Fruit fly (Drosophila melanogaster): ENCODE results near the gene CG32260.

Gene CG32260

DNA sequence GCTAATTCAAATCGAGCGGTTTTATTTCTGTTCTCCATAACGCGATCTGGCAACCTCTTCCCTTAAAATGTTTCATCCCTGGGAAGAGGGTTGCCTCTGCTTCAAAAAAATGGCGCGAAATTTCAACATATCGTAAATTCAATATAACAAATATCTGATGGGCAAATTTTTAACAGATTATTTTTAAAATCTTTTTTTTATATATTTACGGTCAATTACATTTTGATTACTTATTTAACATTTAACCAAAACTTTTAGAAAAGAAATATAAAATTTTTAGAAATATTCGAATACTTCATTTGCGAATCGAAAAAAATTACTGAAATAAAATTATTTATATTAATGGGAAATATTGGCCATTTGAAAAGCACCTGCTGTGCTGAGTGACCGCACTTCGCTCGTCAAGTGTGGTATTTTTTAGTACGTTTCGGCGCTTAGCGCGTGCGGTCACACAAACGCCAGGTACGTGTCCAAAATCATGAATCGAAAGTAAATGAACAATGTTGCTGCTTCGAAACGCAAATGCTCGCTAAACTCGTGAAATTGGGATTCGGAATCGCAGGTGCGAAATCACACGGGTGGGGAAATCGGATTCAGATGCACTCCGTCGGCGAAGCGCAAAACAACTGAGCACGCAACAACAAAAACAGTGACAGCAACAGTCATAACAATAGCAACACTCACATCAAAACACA lies 27.9 kb downstream of the CG32260 start, which contains the start of gene Ero1L:
Ero1L (plus strand) TSS at position 448 of the 695 bp plus-strand sequence.
- TF ChIP-seq CG14711 (tag; optimal IDR thresholded peaks at IDR 0.05) (peak; percentile 99), CG5204 (GFP tag; optimal IDR thresholded peaks at IDR 0.05) (peak; percentile 17), cic (GFP tag; optimal IDR thresholded peaks at IDR 0.05) (peak; percentile 38), Crg-1 (GFP tag; optimal IDR thresholded peaks at IDR 0.05) (no peak), Hr96 (GFP tag; optimal IDR thresholded peaks at IDR 0.05) (peak; percentile 16), Clk (GFP tag; optimal IDR thresholded peaks at IDR 0.05) (no peak), toe (GFP tag; optimal IDR thresholded peaks at IDR 0.05) (peak; percentile 48), bab1 (GFP tag; optimal IDR thresholded peaks at IDR 0.05) (peak; percentile 52), CG7045 (GFP tag; optimal IDR thresholded peaks at IDR 0.05) (peak; percentile 41), ovo (GFP tag; optimal IDR thresholded peaks at IDR 0.05) (no peak), pad (GFP tag; optimal IDR thresholded peaks at IDR 0.05) (peak; percentile 8), Mnt (GFP tag; optimal IDR thresholded peaks at IDR 0.05) (peak; percentile 60), CG33017 (tag; optimal IDR thresholded peaks at IDR 0.05) (peak; percentile 19), CG12768 (GFP tag; optimal IDR thresholded peaks at IDR 0.05) (no peak), kay (GFP tag; ENCODE audit: borderline replicate concordance) (peak; percentile 93), CG7101 (tag; optimal IDR thresholded peaks at IDR 0.05) (peak; percentile 11), cnc (optimal IDR thresholded peaks at IDR 0.05) (no peak)

DNA sequence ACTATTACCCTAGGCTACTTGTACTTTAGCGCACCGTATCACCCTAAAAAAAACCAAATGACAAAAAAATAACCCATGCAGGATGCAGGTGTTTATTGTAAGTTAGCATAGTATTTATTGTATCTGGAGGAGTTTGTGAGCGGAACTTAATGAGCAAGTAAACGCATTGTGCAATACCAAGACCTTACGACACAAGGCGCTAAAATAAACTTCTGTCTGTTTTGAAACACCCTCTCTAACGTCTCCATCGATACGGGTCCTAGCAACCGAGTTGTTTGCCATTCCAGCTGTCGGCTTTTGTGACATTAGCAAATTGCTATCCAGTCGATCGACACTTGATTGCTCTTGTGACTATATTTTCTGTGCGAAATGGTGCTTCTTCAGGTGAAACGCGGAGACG lies 31.4 kb downstream of the CG32260 start, which contains the start of gene CG18675:
CG18675 (plus strand) TSS at position 301 of the 400 bp plus-strand sequence.
- TF ChIP-seq tj (GFP tag; optimal IDR thresholded peaks at IDR 0.05) (no peak), CG12768 (GFP tag; optimal IDR thresholded peaks at IDR 0.05) (no peak), kay (GFP tag; ENCODE audit: borderline replicate concordance) (no peak), cic (GFP tag; optimal IDR thresholded peaks at IDR 0.05) (no peak), Crg-1 (GFP tag; optimal IDR thresholded peaks at IDR 0.05) (no peak), CG14711 (tag; optimal IDR thresholded peaks at IDR 0.05) (no peak)

DNA sequence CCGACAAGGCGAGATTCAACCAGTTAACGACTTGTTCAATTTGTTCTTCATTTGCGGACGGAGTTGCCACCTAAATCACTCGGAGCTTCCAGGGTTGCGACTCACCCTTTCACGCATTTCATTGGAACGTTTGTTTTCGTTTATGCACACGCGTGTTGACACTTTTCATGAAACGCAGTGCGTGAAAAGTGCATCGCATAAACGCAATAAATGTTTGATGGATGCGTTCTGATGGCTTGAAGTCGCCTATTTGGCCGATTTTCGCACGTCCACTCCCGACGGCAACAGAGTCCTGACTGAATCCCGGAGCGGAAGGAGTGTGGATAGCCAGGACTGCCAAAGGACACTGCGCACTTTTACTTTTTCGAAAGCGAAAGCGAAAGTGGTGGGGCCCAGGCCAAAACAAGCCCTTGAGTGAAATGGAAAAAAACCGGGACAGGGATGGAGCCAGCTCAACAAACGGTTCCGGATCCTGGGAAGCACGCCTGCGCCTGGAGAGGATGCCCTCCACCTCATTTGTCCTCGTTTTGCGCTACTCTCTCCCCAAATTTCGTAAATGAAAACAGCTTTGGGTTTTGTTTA lies 35.9 kb downstream of the CG32260 start, which contains the start of gene Teh4:
Teh4 (minus strand) TSS at position 290 of the 582 bp plus-strand sequence.
- TF ChIP-seq CG5204 (GFP tag; optimal IDR thresholded peaks at IDR 0.05) (peak; percentile 27), ovo (GFP tag; optimal IDR thresholded peaks at IDR 0.05) (no peak), bab1 (GFP tag; optimal IDR thresholded peaks at IDR 0.05) (no peak), toe (GFP tag; optimal IDR thresholded peaks at IDR 0.05) (peak; percentile 8), Crg-1 (GFP tag; optimal IDR thresholded peaks at IDR 0.05) (no peak), CG7045 (GFP tag; optimal IDR thresholded peaks at IDR 0.05) (peak; percentile 0)

DNA sequence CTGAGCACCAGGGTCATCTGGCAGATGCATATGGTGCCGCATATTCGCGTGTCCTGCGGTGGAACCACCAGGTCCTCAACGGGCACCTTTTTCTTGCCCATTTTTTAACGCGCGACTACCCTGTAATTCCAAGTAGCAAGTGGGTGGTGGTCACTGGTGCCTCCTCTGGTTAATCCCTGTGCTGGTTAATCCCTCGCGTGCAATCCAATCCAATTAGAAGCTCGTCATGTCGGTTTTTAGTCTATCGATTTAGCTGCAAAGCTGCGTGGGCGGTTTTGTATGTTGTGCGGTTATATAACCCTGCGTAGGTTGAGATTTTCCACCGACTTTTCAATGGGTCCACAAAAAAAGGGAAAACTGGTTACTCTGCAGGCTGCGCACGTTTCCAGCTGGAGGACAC lies 42.4 kb downstream of the CG32260 start, which contains the start of gene Teh3:
Teh3 (minus strand) TSS at position 101 of the 400 bp plus-strand sequence.
- TF ChIP-seq ovo (GFP tag; optimal IDR thresholded peaks at IDR 0.05), result no peak
- no peak for TF ChIP-seq CG12768 (GFP tag; optimal IDR thresholded peaks at IDR 0.05)
- no peak for TF ChIP-seq CG33017 (tag; optimal IDR thresholded peaks at IDR 0.05)
- TF ChIP-seq CG5204 (GFP tag; optimal IDR thresholded peaks at IDR 0.05), result no peak
- TF ChIP-seq bab1 (GFP tag; optimal IDR thresholded peaks at IDR 0.05), result no peak
- no peak for TF ChIP-seq Mnt (GFP tag; optimal IDR thresholded peaks at IDR 0.05)
- TF ChIP-seq toe (GFP tag; optimal IDR thresholded peaks at IDR 0.05), result no peak
- no peak for TF ChIP-seq cnc (optimal IDR thresholded peaks at IDR 0.05)

DNA sequence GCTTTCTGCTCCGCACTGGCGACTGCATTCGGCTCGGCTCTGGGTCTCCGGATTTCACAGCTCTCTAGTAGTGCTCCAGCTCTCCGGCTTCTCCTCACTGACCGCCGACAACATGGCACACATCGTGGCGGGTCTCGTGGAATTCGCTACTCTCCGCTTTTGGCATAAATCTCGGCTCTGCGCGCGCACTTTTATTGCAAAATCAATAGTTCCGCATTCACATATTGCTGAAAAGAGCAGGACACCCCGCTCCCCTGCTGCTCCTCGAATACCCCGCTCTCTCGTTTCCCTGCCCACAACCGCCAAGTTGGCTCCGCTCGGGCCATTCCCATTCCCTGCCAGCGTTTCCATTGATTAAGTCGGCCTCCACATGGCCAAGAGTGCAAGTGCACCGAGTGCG lies 43.1 kb downstream of the CG32260 start:
- TF ChIP-seq cic (GFP tag; optimal IDR thresholded peaks at IDR 0.05) (peak; percentile 74), Mnt (GFP tag; optimal IDR thresholded peaks at IDR 0.05) (peak; percentile 85), toe (GFP tag; optimal IDR thresholded peaks at IDR 0.05) (no peak)

DNA sequence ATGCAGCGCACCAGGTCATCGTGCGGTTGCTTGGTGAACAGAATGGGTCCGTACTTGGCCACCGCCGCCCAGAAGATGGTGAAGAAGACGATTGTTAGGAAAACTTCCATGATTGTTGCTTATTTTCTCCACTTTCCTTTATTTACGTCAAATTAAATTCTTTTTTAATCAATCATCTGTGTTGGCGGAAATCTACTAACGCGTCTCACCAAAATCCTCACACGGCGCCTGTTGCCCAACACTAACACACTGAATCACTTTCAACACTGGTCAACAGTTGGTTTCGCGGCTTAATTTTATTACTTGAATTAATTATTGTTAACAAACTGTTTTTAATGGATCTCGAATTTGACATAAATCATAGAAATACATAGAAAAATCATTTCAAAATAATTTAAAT lies 44.5 kb downstream of the CG32260 start, which contains the start of gene VhaM9.7-c:
VhaM9.7-c (minus strand) TSS at position 207 of the 400 bp plus-strand sequence.
- TF ChIP-seq Clk (GFP tag; optimal IDR thresholded peaks at IDR 0.05), result no peak
- TF ChIP-seq Hr96 (GFP tag; optimal IDR thresholded peaks at IDR 0.05), result peak; percentile 55
- no peak for TF ChIP-seq cnc (optimal IDR thresholded peaks at IDR 0.05)
- TF ChIP-seq Mnt (GFP tag; optimal IDR thresholded peaks at IDR 0.05), result peak; percentile 47
- TF ChIP-seq tj (GFP tag; optimal IDR thresholded peaks at IDR 0.05), result no peak
- TF ChIP-seq pad (GFP tag; optimal IDR thresholded peaks at IDR 0.05), result peak; percentile 55
- peak; percentile 48 for TF ChIP-seq CG5204 (GFP tag; optimal IDR thresholded peaks at IDR 0.05)
- peak; percentile 10 for TF ChIP-seq CG33017 (tag; optimal IDR thresholded peaks at IDR 0.05)
- TF ChIP-seq ovo (GFP tag; optimal IDR thresholded peaks at IDR 0.05), result no peak
- TF ChIP-seq toe (GFP tag; optimal IDR thresholded peaks at IDR 0.05), result peak; percentile 44
- peak; percentile 46 for TF ChIP-seq CG7045 (GFP tag; optimal IDR thresholded peaks at IDR 0.05)
- TF ChIP-seq cic (GFP tag; optimal IDR thresholded peaks at IDR 0.05), result no peak
- TF ChIP-seq CG12768 (GFP tag; optimal IDR thresholded peaks at IDR 0.05), result peak; percentile 46
- TF ChIP-seq Crg-1 (GFP tag; optimal IDR thresholded peaks at IDR 0.05), result peak; percentile 73
- no peak for TF ChIP-seq CG11617 (GFP tag; optimal IDR thresholded peaks at IDR 0.05)
- TF ChIP-seq bab1 (GFP tag; optimal IDR thresholded peaks at IDR 0.05), result peak; percentile 18
- peak; percentile 50 for TF ChIP-seq CG14711 (tag; optimal IDR thresholded peaks at IDR 0.05)
- peak; percentile 78 for TF ChIP-seq CG1620 (GFP tag; optimal IDR thresholded peaks at IDR 0.05)
- TF ChIP-seq kay (GFP tag; ENCODE audit: borderline replicate concordance), result no peak
- TF ChIP-seq CG7101 (tag; optimal IDR thresholded peaks at IDR 0.05), result peak; percentile 70
